Worm (Caenorhabditis elegans): ENCODE measurements around the gene T12D8.9.

T12D8.9 gene

ce11 chrIII:13625650-13626430 is 8.9 kb downstream of the T12D8.9 start:
- TF ChIP-seq flt-1 (GFP tag; IDR thresholded peaks at IDR 0.05), result 0 out of 2 replicates have a peak, but pooled peaks have one; percentile 60
- TF ChIP-seq T22C8.4 (GFP tag; IDR thresholded peaks at IDR 0.05), result peak; percentile 16; the same call in 1 of the 2 replicates
- TF ChIP-seq cog-1 (tag; optimal IDR thresholded peaks at IDR 0.05), result no peak

ce11 chrIII:13626692-13627091 is 9.8 kb downstream of the T12D8.9 start, which contains the start of gene T12D8.5:
T12D8.5 (minus strand) TSS chrIII:13626786.
- TF ChIP-seq med-1 (GFP tag; optimal IDR thresholded peaks at IDR 0.05; ENCODE audit: insufficient read depth) (no peak), klf-2 (GFP tag; conservative IDR thresholded peaks at IDR 0.05) (no peak), tab-1 (GFP tag; IDR thresholded peaks at IDR 0.05) (no peak), ref-1 (GFP tag; conservative IDR thresholded peaks at IDR 0.05) (no peak), T22C8.4 (GFP tag; IDR thresholded peaks at IDR 0.05) (no peak), cog-1 (tag; optimal IDR thresholded peaks at IDR 0.05) (no peak)

ce11 chrIII:13630708-13631107 is 13.8 kb downstream of the T12D8.9 start, which contains the start of gene arrd-17:
arrd-17 (minus strand) TSS chrIII:13630808.
- no peak for TF ChIP-seq klf-2 (GFP tag; conservative IDR thresholded peaks at IDR 0.05)
- TF ChIP-seq med-1 (GFP tag; optimal IDR thresholded peaks at IDR 0.05; ENCODE audit: insufficient read depth), result no peak
- TF ChIP-seq T22C8.4 (GFP tag; IDR thresholded peaks at IDR 0.05), result no peak

- TF ChIP-seq cog-1 (tag; optimal IDR thresholded peaks at IDR 0.05) (no peak), ztf-29 (GFP tag; IDR thresholded peaks at IDR 0.05) (no peak), klf-2 (GFP tag; conservative IDR thresholded peaks at IDR 0.05) (no peak), flt-1 (GFP tag; IDR thresholded peaks at IDR 0.05) (no peak)
Measured at ce11 chrIII:13633826-13634225, 16.9 kb downstream of the T12D8.9 start.

- no peak for TF ChIP-seq med-1 (GFP tag; optimal IDR thresholded peaks at IDR 0.05; ENCODE audit: insufficient read depth)
- no peak for TF ChIP-seq ztf-23 (GFP tag; IDR thresholded peaks at IDR 0.05)
- TF ChIP-seq cog-1 (tag; optimal IDR thresholded peaks at IDR 0.05), result no peak
- TF ChIP-seq ztf-29 (GFP tag; IDR thresholded peaks at IDR 0.05), result no peak
- no peak for TF ChIP-seq T22C8.4 (GFP tag; IDR thresholded peaks at IDR 0.05)
- no peak for TF ChIP-seq flt-1 (GFP tag; IDR thresholded peaks at IDR 0.05)
- no peak for TF ChIP-seq tab-1 (GFP tag; IDR thresholded peaks at IDR 0.05)
Measured at ce11 chrIII:13635235-13635634, 18.3 kb downstream of the T12D8.9 start.

- TF ChIP-seq ztf-29 (GFP tag; IDR thresholded peaks at IDR 0.05) (no peak), tab-1 (GFP tag; IDR thresholded peaks at IDR 0.05) (no peak), cog-1 (tag; optimal IDR thresholded peaks at IDR 0.05) (no peak), ref-1 (GFP tag; conservative IDR thresholded peaks at IDR 0.05) (no peak)
Measured at ce11 chrIII:13635730-13636360, 18.9 kb downstream of the T12D8.9 start.

- no peak for TF ChIP-seq ref-1 (GFP tag; conservative IDR thresholded peaks at IDR 0.05)
- no peak for TF ChIP-seq cog-1 (tag; optimal IDR thresholded peaks at IDR 0.05)
- no peak for TF ChIP-seq flt-1 (GFP tag; IDR thresholded peaks at IDR 0.05)
- no peak for TF ChIP-seq klf-2 (GFP tag; conservative IDR thresholded peaks at IDR 0.05)
- TF ChIP-seq tab-1 (GFP tag; IDR thresholded peaks at IDR 0.05), result no peak
- TF ChIP-seq ztf-23 (GFP tag; IDR thresholded peaks at IDR 0.05), result no peak
- TF ChIP-seq ztf-29 (GFP tag; IDR thresholded peaks at IDR 0.05), result no peak
- TF ChIP-seq med-1 (GFP tag; optimal IDR thresholded peaks at IDR 0.05; ENCODE audit: insufficient read depth), result no peak
- TF ChIP-seq T22C8.4 (GFP tag; IDR thresholded peaks at IDR 0.05), result no peak
Measured at ce11 chrIII:13637681-13638080, 20.8 kb downstream of the T12D8.9 start.

ce11 chrIII:13640003-13640499 is 23.1 kb downstream of the T12D8.9 start:
- TF ChIP-seq ztf-23 (GFP tag; IDR thresholded peaks at IDR 0.05) (no peak), flt-1 (GFP tag; IDR thresholded peaks at IDR 0.05) (no peak), T22C8.4 (GFP tag; IDR thresholded peaks at IDR 0.05) (no peak), tab-1 (GFP tag; IDR thresholded peaks at IDR 0.05) (no peak), cog-1 (tag; optimal IDR thresholded peaks at IDR 0.05) (no peak), ztf-29 (GFP tag; IDR thresholded peaks at IDR 0.05) (no peak), klf-2 (GFP tag; conservative IDR thresholded peaks at IDR 0.05) (no peak), ref-1 (GFP tag; conservative IDR thresholded peaks at IDR 0.05) (no peak), med-1 (GFP tag; optimal IDR thresholded peaks at IDR 0.05; ENCODE audit: insufficient read depth) (no peak)

- TF ChIP-seq klf-2 (GFP tag; conservative IDR thresholded peaks at IDR 0.05), result no peak
- TF ChIP-seq ztf-29 (GFP tag; IDR thresholded peaks at IDR 0.05), result no peak
- TF ChIP-seq ref-1 (GFP tag; conservative IDR thresholded peaks at IDR 0.05), result no peak
- TF ChIP-seq tab-1 (GFP tag; IDR thresholded peaks at IDR 0.05), result no peak
- no peak for TF ChIP-seq cog-1 (tag; optimal IDR thresholded peaks at IDR 0.05)
- TF ChIP-seq T22C8.4 (GFP tag; IDR thresholded peaks at IDR 0.05), result no peak
- TF ChIP-seq flt-1 (GFP tag; IDR thresholded peaks at IDR 0.05), result no peak
- TF ChIP-seq med-1 (GFP tag; optimal IDR thresholded peaks at IDR 0.05; ENCODE audit: insufficient read depth), result no peak
- no peak for TF ChIP-seq ztf-23 (GFP tag; IDR thresholded peaks at IDR 0.05)
Measured at ce11 chrIII:13640869-13641268, 24.0 kb downstream of the T12D8.9 start.

- TF ChIP-seq flt-1 (GFP tag; IDR thresholded peaks at IDR 0.05) (no peak), ztf-29 (GFP tag; IDR thresholded peaks at IDR 0.05) (no peak), ztf-23 (GFP tag; IDR thresholded peaks at IDR 0.05) (no peak), cog-1 (tag; optimal IDR thresholded peaks at IDR 0.05) (no peak), ref-1 (GFP tag; conservative IDR thresholded peaks at IDR 0.05) (no peak), tab-1 (GFP tag; IDR thresholded peaks at IDR 0.05) (no peak), med-1 (GFP tag; optimal IDR thresholded peaks at IDR 0.05; ENCODE audit: insufficient read depth) (no peak), T22C8.4 (GFP tag; IDR thresholded peaks at IDR 0.05) (no peak)
Measured at ce11 chrIII:13641588-13641987, 24.7 kb downstream of the T12D8.9 start, which contains the start of gene acbp-5. acbp-5 (minus strand) TSS chrIII:13641688.
